Worm (Caenorhabditis elegans) whole organism, L2 larva: Measurements from ENCODE around the gene F10A3.11.

Source experiments
- C34F6.9 ChIP-seq: fragments of 150-350 bp; optimal IDR thresholded peaks from 2 replicates; lab custom pipeline; 2014; ENCODE audit warnings: missing biosample characterization, missing genetic modification characterization
- F13H6.1 ChIP-seq: sonication (generic microtip); optimal IDR thresholded peaks from 2 replicates; lab custom pipeline; 2016; ENCODE audit warnings: missing genetic modification characterization, missing compliant biosample characterization
- R02D3.7 ChIP-seq: fragments of 150-350 bp; optimal IDR thresholded peaks from 2 replicates; lab custom pipeline; 2014; ENCODE audit warnings: missing biosample characterization, missing genetic modification characterization
- Y55F3AM.14 ChIP-seq: fragments of 200-800 bp; sonication (Bioruptor generic); optimal IDR thresholded peaks from 2 replicates; lab custom pipeline; 2018; ENCODE audit warnings: mild to moderate bottlenecking, missing genetic modification characterization, missing compliant biosample characterization
- ZK546.5 ChIP-seq: sonication (generic microtip); optimal IDR thresholded peaks from 2 replicates; lab custom pipeline; 2017; ENCODE audit warnings: missing biosample characterization, missing genetic modification characterization
- alr-1 ChIP-seq: fragments of 150-350 bp; optimal IDR thresholded peaks from 2 replicates; lab custom pipeline; 2014; ENCODE audit warnings: missing biosample characterization, missing genetic modification characterization
- ama-1 ChIP-seq: fragments of 150-350 bp; optimal IDR thresholded peaks from 2 replicates; lab custom pipeline; 2018; ENCODE audit warnings: inconsistent platforms
- blmp-1 ChIP-seq: sonication (generic microtip); optimal IDR thresholded peaks from 2 replicates; lab custom pipeline; 2017; ENCODE audit warnings: missing genetic modification characterization, mild to moderate bottlenecking, missing compliant biosample characterization, antibody characterized with exemption, moderate library complexity; ENCODE audit not compliant: insufficient read depth
- ceh-16 ChIP-seq: fragments of 150-350 bp; optimal IDR thresholded peaks from 2 replicates; lab custom pipeline; 2014; ENCODE audit warnings: missing biosample characterization, missing genetic modification characterization
- crh-2 ChIP-seq: sonication (generic microtip); optimal IDR thresholded peaks from 2 replicates; lab custom pipeline; 2017; ENCODE audit warnings: missing biosample characterization, missing genetic modification characterization
- dmd-4 ChIP-seq: sonication (generic microtip); optimal IDR thresholded peaks from 2 replicates; lab custom pipeline; 2017; ENCODE audit warnings: missing biosample characterization, missing genetic modification characterization
- elt-1 ChIP-seq: fragments of 150-350 bp; optimal IDR thresholded peaks from 2 replicates; lab custom pipeline; 2014; ENCODE audit warnings: missing biosample characterization, missing genetic modification characterization
- elt-3 ChIP-seq: sonication (generic microtip); optimal IDR thresholded peaks from 2 replicates; lab custom pipeline; 2017; ENCODE audit warnings: missing biosample characterization, missing genetic modification characterization
- lin-13 ChIP-seq: fragments of 150-350 bp; optimal IDR thresholded peaks from 2 replicates; lab custom pipeline; 2014; ENCODE audit warnings: missing biosample characterization, missing genetic modification reagents, missing genetic modification characterization
- lin-39 ChIP-seq: fragments of 150-350 bp; optimal IDR thresholded peaks from 2 replicates; lab custom pipeline; 2014; ENCODE audit warnings: missing biosample characterization, missing genetic modification reagents, missing genetic modification characterization
- lsy-2 ChIP-seq, 2 experiments: fragments of 150-350 bp in 1 of 2; sonication (generic microtip) in 1 of 2; optimal IDR thresholded peaks; 2 replicates each; lab custom pipeline; 2014 to 2017; ENCODE audit warnings: missing biosample characterization in 2 of 2, missing genetic modification characterization in 2 of 2
- mab-5 ChIP-seq: fragments of 150-350 bp; optimal IDR thresholded peaks from 2 replicates; lab custom pipeline; 2014; ENCODE audit warnings: missing biosample characterization, missing genetic modification characterization
- mbf-1 ChIP-seq: sonication (generic microtip); optimal IDR thresholded peaks from 2 replicates; lab custom pipeline; 2017; ENCODE audit warnings: missing biosample characterization, missing genetic modification characterization
- mdl-1 ChIP-seq, 2 experiments: fragments of 150-350 bp in 1 of 2; sonication (generic microtip) in 1 of 2; optimal IDR thresholded peaks; 2 replicates each; lab custom pipeline; 2017; ENCODE audit warnings: missing biosample characterization in 2 of 2, missing genetic modification characterization in 2 of 2
- nhr-10 ChIP-seq: sonication (generic microtip); optimal IDR thresholded peaks from 2 replicates; lab custom pipeline; 2017; ENCODE audit warnings: missing biosample characterization, missing genetic modification characterization
- nhr-11 ChIP-seq: fragments of 150-350 bp; optimal IDR thresholded peaks from 2 replicates; lab custom pipeline; 2014; ENCODE audit warnings: missing biosample characterization, missing genetic modification characterization
- nhr-12 ChIP-seq: fragments of 150-350 bp; optimal IDR thresholded peaks from 2 replicates; lab custom pipeline; 2014; ENCODE audit warnings: missing biosample characterization, missing genetic modification characterization
- nhr-21 ChIP-seq: fragments of 150-350 bp; optimal IDR thresholded peaks from 2 replicates; lab custom pipeline; 2014; ENCODE audit warnings: missing biosample characterization, missing genetic modification characterization
- nhr-237 ChIP-seq: fragments of 150-350 bp; optimal IDR thresholded peaks from 2 replicates; lab custom pipeline; 2014; ENCODE audit warnings: missing biosample characterization, missing genetic modification characterization
- nhr-25 ChIP-seq: fragments of 150-350 bp; sonication (generic microtip); optimal IDR thresholded peaks from 3 replicates; lab custom pipeline; 2014; ENCODE audit warnings: missing biosample characterization, missing genetic modification characterization
- nhr-6 ChIP-seq: fragments of 150-350 bp; optimal IDR thresholded peaks from 2 replicates; lab custom pipeline; 2014; ENCODE audit warnings: missing biosample characterization, missing genetic modification characterization
- nhr-77 ChIP-seq: fragments of 150-350 bp; optimal IDR thresholded peaks from 2 replicates; lab custom pipeline; 2014; ENCODE audit warnings: missing biosample characterization, missing genetic modification characterization
- peb-1 ChIP-seq: fragments of 150-350 bp; optimal IDR thresholded peaks from 2 replicates; lab custom pipeline; 2014; ENCODE audit warnings: missing biosample characterization, missing genetic modification characterization
- sem-4 ChIP-seq: fragments of 150-350 bp; optimal IDR thresholded peaks from 2 replicates; lab custom pipeline; 2014; ENCODE audit warnings: missing biosample characterization, missing genetic modification reagents, missing genetic modification characterization
- skn-1 ChIP-seq: sonication (generic microtip); optimal IDR thresholded peaks from 2 replicates; lab custom pipeline; 2017; ENCODE audit warnings: missing biosample characterization, missing genetic modification characterization
- sma-3 ChIP-seq: sonication (generic microtip); optimal IDR thresholded peaks from 2 replicates; lab custom pipeline; 2016; ENCODE audit warnings: missing genetic modification reagents, missing genetic modification characterization, missing compliant biosample characterization
- snpc-4 ChIP-seq: fragments of 150-350 bp; optimal IDR thresholded peaks from 2 replicates; lab custom pipeline; 2014; ENCODE audit warnings: missing biosample characterization, missing genetic modification characterization
- unc-39 ChIP-seq: fragments of 150-350 bp; optimal IDR thresholded peaks from 2 replicates; lab custom pipeline; 2014; ENCODE audit warnings: missing biosample characterization, missing genetic modification characterization
- unc-55 ChIP-seq: fragments of 150-350 bp; sonication (generic microtip); optimal IDR thresholded peaks from 3 replicates; lab custom pipeline; 2014; ENCODE audit warnings: missing biosample characterization, missing genetic modification reagents, missing genetic modification characterization
- unc-62 ChIP-seq: fragments of 150-350 bp; optimal IDR thresholded peaks from 2 replicates; lab custom pipeline; 2014; ENCODE audit warnings: missing biosample characterization, missing genetic modification reagents, missing genetic modification characterization
- zag-1 ChIP-seq: fragments of 150-350 bp; optimal IDR thresholded peaks from 2 replicates; lab custom pipeline; 2014; ENCODE audit warnings: missing biosample characterization, missing genetic modification characterization
- ztf-1 ChIP-seq: fragments of 200-800 bp; sonication (Bioruptor generic); conservative IDR thresholded peaks from 2 replicates; pipeline ENCODE4 v1.3.6; 2022; ENCODE audit warnings: missing genetic modification characterization, missing compliant biosample characterization
- ztf-11 ChIP-seq: sonication (generic microtip); optimal IDR thresholded peaks from 2 replicates; lab custom pipeline; 2017; ENCODE audit warnings: missing biosample characterization, missing genetic modification characterization
- ztf-4 ChIP-seq: fragments of 150-350 bp; optimal IDR thresholded peaks from 2 replicates; lab custom pipeline; 2014; ENCODE audit warnings: missing biosample characterization, missing genetic modification characterization

The F10A3.11 gene

DNA sequence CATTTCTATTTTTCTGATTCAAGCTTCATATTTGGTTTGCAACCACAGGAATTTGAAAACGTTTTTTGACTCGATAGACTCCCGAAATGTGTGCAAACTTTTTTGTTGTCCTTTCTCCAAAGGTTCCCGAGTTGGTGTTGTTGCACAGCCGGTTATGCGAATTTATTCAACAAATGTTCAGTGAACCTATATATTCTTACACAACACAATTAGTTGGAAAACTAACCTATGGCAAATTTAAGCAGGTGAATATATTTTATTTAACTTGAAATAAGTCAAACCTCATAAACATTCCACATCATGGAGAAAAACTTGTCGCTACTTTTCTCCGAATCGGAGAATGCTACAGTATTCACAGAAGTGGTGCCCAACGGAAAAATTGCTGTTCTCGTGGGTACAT is 20.9 kb downstream of the F10A3.11 start, which contains the start of gene srz-14:
Gene srz-14, plus strand, starts transcription at position 301 of the 400 bp plus-strand sequence.
- TF ChIP-seq alr-1, result no peak
- TF ChIP-seq nhr-11 (tag; lab: Kevin White, UChicago), result no peak
- no peak for TF ChIP-seq crh-2 (tag; lab: Kevin White, UChicago)
- no peak for TF ChIP-seq C34F6.9 (tag; lab: Kevin White, UChicago)
- TF ChIP-seq nhr-6 (tag; lab: Kevin White, UChicago), result no peak
- no peak for TF ChIP-seq ceh-16 (tag; lab: Kevin White, UChicago)
- TF ChIP-seq blmp-1 (tag; lab: Kevin White, UChicago), result no peak
- no peak for TF ChIP-seq nhr-77
- no peak for TF ChIP-seq unc-62
- TF ChIP-seq mdl-1 (tag; optimal IDR thresholded peaks at IDR 0.05; lab: Kevin White, UChicago), result no peak
- no peak for TF ChIP-seq nhr-10
- TF ChIP-seq ztf-4, result no peak
- TF ChIP-seq Y55F3AM.14 (GFP tag; lab: Kevin White, UChicago), result no peak
- TF ChIP-seq unc-39, result no peak
- no peak for TF ChIP-seq sem-4 (tag; lab: Kevin White, UChicago)
- TF ChIP-seq ztf-11 (tag; lab: Kevin White, UChicago), result no peak
- no peak for TF ChIP-seq mbf-1 (tag; lab: Kevin White, UChicago)
- TF ChIP-seq snpc-4 (tag; lab: Kevin White, UChicago), result no peak

DNA sequence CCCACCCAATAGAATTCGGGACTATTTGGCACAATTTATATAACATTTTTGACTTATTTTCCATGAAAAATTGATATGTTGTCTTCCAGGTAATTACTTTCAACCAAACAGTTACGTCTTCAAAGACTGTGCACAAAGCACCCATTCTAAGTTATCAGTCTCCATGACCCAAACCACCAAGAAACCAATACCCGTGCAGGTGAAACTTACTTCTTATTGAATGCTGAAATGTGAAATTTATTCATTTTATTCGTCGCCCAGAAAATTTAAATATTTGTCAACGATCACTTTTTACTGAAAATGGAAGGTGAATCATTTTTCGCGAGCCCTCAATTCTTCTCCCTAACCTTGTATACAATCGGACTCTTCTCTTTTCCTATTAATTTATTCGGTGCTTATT is 28.0 kb downstream of the F10A3.11 start, which contains the start of gene srh-281:
Gene srh-281, plus strand, starts transcription at position 301 of the 400 bp plus-strand sequence.
- TF ChIP-seq mdl-1 (tag; optimal IDR thresholded peaks at IDR 0.05; lab: Kevin White, UChicago) (no peak), ama-1 (lab: Kevin White, UChicago) (no peak), peb-1 (tag; lab: Kevin White, UChicago) (no peak), mbf-1 (tag; lab: Kevin White, UChicago) (no peak), lin-13 (no peak), nhr-6 (tag; lab: Kevin White, UChicago) (no peak), mab-5 (tag; lab: Kevin White, UChicago) (no peak), sma-3 (GFP tag; lab: Kevin White, UChicago) (no peak), elt-1 (tag; lab: Kevin White, UChicago) (no peak), nhr-21 (no peak), nhr-25 (no peak), crh-2 (tag; lab: Kevin White, UChicago) (no peak)
- TF ChIP-seq, all 48 proteins: peak for 0

- TF ChIP-seq Y55F3AM.14 (GFP tag; lab: Kevin White, UChicago), result no peak
- TF ChIP-seq alr-1, result no peak
- no peak for TF ChIP-seq F13H6.1 (tag; lab: Kevin White, UChicago)
- no peak for TF ChIP-seq ztf-4
- TF ChIP-seq unc-55 (GFP tag; lab: Kevin White, UChicago), result no peak
- TF ChIP-seq unc-39, result no peak
- TF ChIP-seq lin-39, result no peak
- no peak for TF ChIP-seq nhr-6 (tag; lab: Kevin White, UChicago)
- TF ChIP-seq nhr-25, result no peak
- TF ChIP-seq snpc-4 (tag; lab: Kevin White, UChicago), result no peak
- TF ChIP-seq blmp-1 (tag; lab: Kevin White, UChicago), result no peak
- TF ChIP-seq nhr-237 (tag; lab: Kevin White, UChicago), result no peak
- TF ChIP-seq elt-1 (tag; lab: Kevin White, UChicago), result no peak
- no peak for TF ChIP-seq ceh-16 (tag; lab: Kevin White, UChicago)
Measured at ce11 chrV:16192114-16192513, 29.6 kb downstream of the F10A3.11 start, which contains the start of gene srh-279. srh-279 (plus strand) TSS chrV:16192414.

DNA sequence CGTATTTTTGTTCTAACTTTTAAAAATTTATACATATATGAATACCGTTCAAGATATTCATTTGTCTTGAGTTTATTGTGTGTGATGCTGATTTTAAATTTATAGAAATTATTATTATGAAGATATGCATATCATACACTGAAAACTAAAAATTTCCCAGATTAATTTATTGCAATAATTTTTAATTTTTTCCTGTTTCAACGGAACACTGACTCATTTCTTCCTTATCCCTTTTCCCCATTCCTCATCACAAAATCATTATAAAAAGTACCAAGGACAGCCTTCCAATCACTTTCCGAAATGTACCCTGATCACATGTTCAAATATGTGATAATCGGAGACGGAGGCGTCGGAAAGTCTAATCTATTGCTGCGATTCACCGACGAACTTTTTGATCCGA is 32.2 kb downstream of the F10A3.11 start, which contains the start of gene rabr-4:
Gene rabr-4, plus strand, starts transcription at position 301 of the 400 bp plus-strand sequence.
- no peak for TF ChIP-seq unc-62
- no peak for TF ChIP-seq elt-1 (tag; lab: Kevin White, UChicago)
- no peak for TF ChIP-seq C34F6.9 (tag; lab: Kevin White, UChicago)
- TF ChIP-seq ztf-4, result no peak
- TF ChIP-seq dmd-4, result no peak
- TF ChIP-seq unc-55 (GFP tag; lab: Kevin White, UChicago), result no peak
- TF ChIP-seq nhr-25, result no peak
- no peak for TF ChIP-seq sma-3 (GFP tag; lab: Kevin White, UChicago)
- TF ChIP-seq zag-1 (tag; lab: Kevin White, UChicago), result no peak
- no peak for TF ChIP-seq nhr-21

- TF ChIP-seq nhr-21 (no peak), crh-2 (tag; lab: Kevin White, UChicago) (no peak), mab-5 (tag; lab: Kevin White, UChicago) (no peak), ama-1 (lab: Kevin White, UChicago) (no peak), C34F6.9 (tag; lab: Kevin White, UChicago) (no peak), ztf-1 (GFP tag; lab: Robert Waterston, UW) (no peak), elt-1 (tag; lab: Kevin White, UChicago) (no peak), ZK546.5 (no peak), ztf-11 (tag; lab: Kevin White, UChicago) (no peak), lsy-2 (tag; optimal IDR thresholded peaks at IDR 0.05; lab: Kevin White, UChicago) (no peak), Y55F3AM.14 (GFP tag; lab: Kevin White, UChicago) (no peak), nhr-12 (tag; lab: Kevin White, UChicago) (no peak), blmp-1 (tag; lab: Kevin White, UChicago) (no peak), skn-1 (tag; lab: Kevin White, UChicago) (no peak), R02D3.7 (tag; lab: Kevin White, UChicago) (no peak), elt-3 (tag; lab: Kevin White, UChicago) (no peak), unc-62 (no peak)
Measured at ce11 chrV:16195379-16195778, 32.9 kb downstream of the F10A3.11 start, which contains the start of gene rabr-3. rabr-3 (plus strand) TSS chrV:16195679.
